Fruit fly (Drosophila melanogaster) whole organism, embryonic: ENCODE results near the gene zye.

ENCODE experiments used
- Adf1 ChIP-seq: fragments of 200-800 bp; sonication (Bioruptor generic); IDR thresholded peaks from 2 replicates; pipeline ENCODE4 v1.3.6; 2022; ENCODE audit warnings: missing biosample characterization, missing genetic modification characterization
- Atf6 ChIP-seq: fragments of 200-800 bp; sonication (Bioruptor generic); IDR thresholded peaks from 2 replicates; pipeline ENCODE4 v1.3.6; 2022; ENCODE audit warnings: missing biosample characterization, missing genetic modification characterization
- CG10543 ChIP-seq: fragments of 200-800 bp; sonication (Bioruptor generic); optimal IDR thresholded peaks from 3 replicates; lab custom pipeline; 2017; ENCODE audit warnings: missing biosample characterization, mild to moderate bottlenecking, missing genetic modification characterization, moderate library complexity
- CG10654 ChIP-seq: fragments of 200-800 bp; sonication (Bioruptor generic); optimal IDR thresholded peaks from 2 replicates; lab custom pipeline; 2016; ENCODE audit warnings: missing biosample characterization, missing genetic modification characterization
- CG12071 ChIP-seq: fragments of 200-800 bp; sonication (Bioruptor generic); optimal IDR thresholded peaks from 3 replicates; lab custom pipeline; 2018; ENCODE audit warnings: missing biosample characterization, mild to moderate bottlenecking, missing genetic modification characterization
- CG12769 ChIP-seq: fragments of 200-800 bp; sonication (Bioruptor generic); optimal IDR thresholded peaks from 2 replicates; lab custom pipeline; 2019; ENCODE audit warnings: missing biosample characterization, mild to moderate bottlenecking, missing genetic modification characterization, moderate library complexity
- CG13287 ChIP-seq: fragments of 200-800 bp; sonication (Bioruptor generic); IDR thresholded peaks from 2 replicates; pipeline ENCODE4 v1.3.6; 2022; ENCODE audit warnings: missing biosample characterization, missing genetic modification characterization; ENCODE audit not compliant: partially characterized antibody
- CG15514 ChIP-seq: fragments of 200-800 bp; sonication (Bioruptor generic); optimal IDR thresholded peaks from 3 replicates; lab custom pipeline; 2017; ENCODE audit warnings: missing biosample characterization, missing genetic modification characterization, mild to moderate bottlenecking, moderate library complexity, missing genetic modification reagents
- CG17612 ChIP-seq: fragments of 200-800 bp; sonication (Bioruptor generic); IDR thresholded peaks from 2 replicates; pipeline ENCODE4 v1.3.6; 2022; ENCODE audit warnings: missing biosample characterization, missing genetic modification characterization
- CG2678 ChIP-seq: fragments of 200-800 bp; sonication (Bioruptor generic); optimal IDR thresholded peaks from 3 replicates; lab custom pipeline; 2019; ENCODE audit warnings: missing biosample characterization, mild to moderate bottlenecking, missing genetic modification characterization, moderate library complexity
- CG33557 ChIP-seq: fragments of 200-800 bp; sonication (Bioruptor generic); optimal IDR thresholded peaks from 2 replicates; lab custom pipeline; 2019; ENCODE audit warnings: missing biosample characterization, mild to moderate bottlenecking, missing genetic modification characterization, moderate library complexity
- CG42726 ChIP-seq: fragments of 200-800 bp; sonication (Bioruptor generic); IDR thresholded peaks from 2 replicates; pipeline ENCODE4 v1.3.6; 2022; ENCODE audit warnings: missing biosample characterization, missing genetic modification characterization; ENCODE audit not compliant: partially characterized antibody
- CG6765 ChIP-seq: fragments of 200-800 bp; sonication (Bioruptor generic); optimal IDR thresholded peaks from 3 replicates; lab custom pipeline; 2017; ENCODE audit warnings: missing biosample characterization, mild to moderate bottlenecking, missing genetic modification characterization
- CG8290 ChIP-seq, 3 experiments: fragments of 200-800 bp; sonication (Bioruptor generic); optimal IDR thresholded peaks; 2 replicates each; lab custom pipeline; 2016 to 2019; ENCODE audit warnings: missing biosample characterization in 3 of 3, missing genetic modification characterization in 3 of 3, mild to moderate bottlenecking in 2 of 3, moderate library complexity in 1 of 3
- Deaf1 ChIP-seq: fragments of 200-800 bp; optimal IDR thresholded peaks from 3 replicates; lab custom pipeline; 2019; ENCODE audit warnings: missing biosample characterization, mild to moderate bottlenecking, missing genetic modification characterization, moderate library complexity
- Hr78 ChIP-seq, 2 experiments: fragments of 200-800 bp in 1 of 2; fragments of >200 bp in 1 of 2; sonication (Bioruptor generic) in 1 of 2; optimal IDR thresholded peaks; 2 replicates each; lab custom pipeline; 2017 to 2019; ENCODE audit warnings: missing biosample characterization in 2 of 2, missing genetic modification characterization in 2 of 2, mild to moderate bottlenecking in 1 of 2, moderate library complexity in 1 of 2
- Med ChIP-seq: fragments of 200-800 bp; sonication (Bioruptor generic); peaks from one replicate; lab custom pipeline; 2016; ENCODE audit warnings: missing biosample characterization, missing genetic modification characterization, mild to moderate bottlenecking, inconsistent platforms, moderate library complexity
- Meics ChIP-seq: fragments of 200-800 bp; sonication (Bioruptor generic); optimal IDR thresholded peaks from 2 replicates; lab custom pipeline; 2017; ENCODE audit warnings: missing biosample characterization, mild to moderate bottlenecking, missing genetic modification characterization
- NC2α ChIP-seq: fragments of 200-800 bp; sonication (Bioruptor generic); optimal IDR thresholded peaks from 2 replicates; lab custom pipeline; 2016; ENCODE audit warnings: missing biosample characterization, missing genetic modification characterization
- Optix ChIP-seq: fragments of 200-800 bp; sonication (Bioruptor generic); IDR thresholded peaks from 3 replicates; pipeline ENCODE4 v1.3.6; 2022; ENCODE audit warnings: missing biosample characterization, missing genetic modification characterization
- Pdp1 ChIP-seq, 2 experiments: fragments of 200-800 bp; sonication (Bioruptor generic); optimal IDR thresholded peaks; 3 replicates each; lab custom pipeline; 2016; ENCODE audit warnings: missing biosample characterization in 2 of 2, missing genetic modification characterization in 2 of 2, mild to moderate bottlenecking in 1 of 2, moderate library complexity in 1 of 2
- abd-A ChIP-seq: fragments of 200-800 bp; sonication (Bioruptor generic); optimal IDR thresholded peaks from 3 replicates; lab custom pipeline; 2019; ENCODE audit warnings: missing biosample characterization, mild to moderate bottlenecking, missing genetic modification characterization, moderate library complexity
- cg ChIP-seq: fragments of 200-800 bp; sonication (Bioruptor generic); optimal IDR thresholded peaks from 3 replicates; lab custom pipeline; 2019; ENCODE audit warnings: missing biosample characterization, mild to moderate bottlenecking, missing genetic modification characterization, moderate library complexity
- chinmo ChIP-seq: fragments of 200-800 bp; sonication (Bioruptor generic); IDR thresholded peaks from 4 replicates; pipeline ENCODE4 v1.3.6; 2022; ENCODE audit warnings: missing biosample characterization, missing genetic modification characterization; ENCODE audit not compliant: partially characterized antibody
- cwo ChIP-seq: fragments of 200-800 bp; sonication (Bioruptor generic); optimal IDR thresholded peaks from 3 replicates; lab custom pipeline; 2017; ENCODE audit warnings: missing biosample characterization, missing genetic modification characterization, mild to moderate bottlenecking, moderate library complexity, missing genetic modification reagents
- eve ChIP-seq, 2 experiments: fragments of >200 bp; optimal IDR thresholded peaks; 2 replicates each; lab custom pipeline; 2017; ENCODE audit warnings: missing biosample characterization in 2 of 2, missing genetic modification characterization in 2 of 2
- gce ChIP-seq: fragments of 200-800 bp; sonication (Bioruptor generic); IDR thresholded peaks from 3 replicates; pipeline ENCODE4 v1.3.6; 2022; ENCODE audit warnings: missing biosample characterization, missing genetic modification characterization
- hbn ChIP-seq: fragments of 200-800 bp; sonication (Bioruptor generic); IDR thresholded peaks from 2 replicates; pipeline ENCODE4 v1.3.6; 2022; ENCODE audit warnings: missing biosample characterization, missing genetic modification characterization; ENCODE audit not compliant: partially characterized antibody
- ken ChIP-seq: fragments of 200-800 bp; sonication (Bioruptor generic); IDR thresholded peaks from 3 replicates; pipeline ENCODE4 v1.3.6; 2022; ENCODE audit warnings: missing biosample characterization, missing genetic modification characterization
- klu ChIP-seq: fragments of 200-800 bp; sonication (Bioruptor generic); IDR thresholded peaks from 2 replicates; pipeline ENCODE4 v1.3.6; 2022; ENCODE audit warnings: missing biosample characterization, missing genetic modification characterization
- lab ChIP-seq: fragments of 200-800 bp; sonication (Bioruptor generic); optimal IDR thresholded peaks from 3 replicates; lab custom pipeline; 2017; ENCODE audit warnings: missing biosample characterization, missing genetic modification characterization, mild to moderate bottlenecking, moderate library complexity, missing genetic modification reagents
- mirr ChIP-seq: fragments of 200-800 bp; sonication (Bioruptor generic); optimal IDR thresholded peaks from 3 replicates; lab custom pipeline; 2018; ENCODE audit warnings: missing biosample characterization, mild to moderate bottlenecking, missing genetic modification characterization
- mld ChIP-seq: fragments of 200-800 bp; sonication (Bioruptor generic); IDR thresholded peaks from 3 replicates; pipeline ENCODE4 v1.3.6; 2022; ENCODE audit warnings: missing biosample characterization, missing genetic modification characterization; ENCODE audit not compliant: partially characterized antibody
- pum ChIP-seq: fragments of 200-800 bp; sonication (Bioruptor generic); optimal IDR thresholded peaks from 2 replicates; lab custom pipeline; 2016; ENCODE audit warnings: missing biosample characterization, missing genetic modification characterization
- ranshi ChIP-seq: fragments of 200-800 bp; sonication (Bioruptor generic); IDR thresholded peaks from 2 replicates; pipeline ENCODE4 v1.3.6; 2022; ENCODE audit warnings: missing biosample characterization, missing genetic modification characterization
- sna ChIP-seq: fragments of 200-800 bp; sonication (Bioruptor generic); IDR thresholded peaks from 2 replicates; pipeline ENCODE4 v1.3.6; 2022; ENCODE audit warnings: missing biosample characterization, missing genetic modification characterization; ENCODE audit not compliant: partially characterized antibody
- sug ChIP-seq: fragments of 200-800 bp; optimal IDR thresholded peaks from 2 replicates; lab custom pipeline; 2019; ENCODE audit warnings: missing biosample characterization, mild to moderate bottlenecking, missing genetic modification characterization, moderate library complexity
- ttk ChIP-seq: fragments of 200-800 bp; sonication (Bioruptor generic); IDR thresholded peaks from 2 replicates; pipeline ENCODE4 v2.1.2; 2022; ENCODE audit warnings: missing biosample characterization, missing genetic modification characterization
- vvl ChIP-seq: fragments of 200-800 bp; sonication (Bioruptor generic); IDR thresholded peaks from 2 replicates; pipeline ENCODE4 v1.3.6; 2022; ENCODE audit warnings: missing biosample characterization, missing genetic modification characterization
- yki ChIP-seq: fragments of >200 bp; optimal IDR thresholded peaks from 3 replicates; lab custom pipeline; 2018

The zye gene

dm6 chr3L:20385969-20386370 lies 27.4 kb upstream of the zye start (continued):
- TF ChIP-seq vvl: peak; percentile 74
- TF ChIP-seq chinmo: peak; percentile 55; the same call in 1 of the 4 replicates
- no peak for TF ChIP-seq Pdp1 (GFP tag; optimal IDR thresholded peaks at IDR 0.05; lab: Kevin White, UChicago)
- TF ChIP-seq ken: no peak
- no peak for TF ChIP-seq hbn (GFP tag; lab: Robert Waterston, UW)
- no peak for TF ChIP-seq CG10654 (GFP tag; lab: Kevin White, UChicago)
- no peak for TF ChIP-seq CG42726
- TF ChIP-seq NC2α: no peak
- peak; percentile 24 for TF ChIP-seq mirr (GFP tag; lab: Kevin White, UChicago)
- TF ChIP-seq Adf1: peak; percentile 84
- no peak for TF ChIP-seq Meics (GFP tag; lab: Kevin White, UChicago)
- peak; percentile 14 for TF ChIP-seq CG15514
- TF ChIP-seq sna (GFP tag; lab: Robert Waterston, UW): no peak
- no peak for TF ChIP-seq mld (GFP tag; lab: Robert Waterston, UW)
- no peak for TF ChIP-seq gce (GFP tag; lab: Robert Waterston, UW)
- TF ChIP-seq Atf6 (GFP tag; lab: Robert Waterston, UW): 0 out of 2 replicates have a peak, but pooled peaks have one; percentile 18
- no peak for TF ChIP-seq CG33557
- no peak for TF ChIP-seq pum
- TF ChIP-seq CG10543 (GFP tag; lab: Kevin White, UChicago): peak; percentile 77
- TF ChIP-seq CG13287: peak; percentile 26; the same call in 1 of the 2 replicates
- TF ChIP-seq Optix (GFP tag; lab: Robert Waterston, UW): no peak
- peak; percentile 38 for TF ChIP-seq lab (GFP tag; lab: Kevin White, UChicago)
- TF ChIP-seq ttk (GFP tag; lab: Robert Waterston, UW): 0 out of 2 replicates have a peak, but pooled peaks have one; percentile 12
- peak; percentile 16 for TF ChIP-seq cwo (GFP tag; lab: Kevin White, UChicago)
- TF ChIP-seq CG17612 (GFP tag; lab: Robert Waterston, UW): no peak
- TF ChIP-seq sug (tag; lab: Kevin White, UChicago): no peak
- peak; percentile 75 for TF ChIP-seq abd-A (tag; lab: Kevin White, UChicago)
- no peak for TF ChIP-seq CG8290 (GFP tag; optimal IDR thresholded peaks at IDR 0.05; lab: Kevin White, UChicago)
- peak in 1 of 2 experiments; percentile 34 for TF ChIP-seq CG8290 (tag; optimal IDR thresholded peaks at IDR 0.05; lab: Kevin White, UChicago)
- peak; percentile 22 for TF ChIP-seq CG6765
- TF ChIP-seq Deaf1 (tag; lab: Kevin White, UChicago): peak; percentile 41
- no peak for TF ChIP-seq yki (lab: Kevin White, UChicago)
- peak; percentile 4 for TF ChIP-seq CG2678
- TF ChIP-seq cg (GFP tag; lab: Kevin White, UChicago): peak; percentile 53
- peak; percentile 72 for TF ChIP-seq Med
- peak; percentile 81 for TF ChIP-seq CG12769 (tag; lab: Kevin White, UChicago)
- TF ChIP-seq ranshi (GFP tag; lab: Robert Waterston, UW): 0 out of 2 replicates have a peak, but pooled peaks have one; percentile 14
- no peak for TF ChIP-seq CG12071 (GFP tag; lab: Kevin White, UChicago)
- TF ChIP-seq eve (GFP tag; optimal IDR thresholded peaks at IDR 0.05; lab: Kevin White, UChicago): no peak
- no peak for TF ChIP-seq klu (GFP tag; lab: Robert Waterston, UW)
- TF ChIP-seq Hr78 (GFP tag; optimal IDR thresholded peaks at IDR 0.05; lab: Kevin White, UChicago): peak in 1 of 2 experiments; percentile 83
